Worm (Caenorhabditis elegans) whole organism, young adult: ENCODE data around the gene K08F11.1.

Source experiments
- B0019.2 ChIP-seq: fragments of 200-800 bp; sonication (Bioruptor generic); conservative IDR thresholded peaks from 2 replicates; pipeline ENCODE4 v1.3.6; 2022; ENCODE audit warnings: missing genetic modification reagents, missing genetic modification characterization, missing compliant biosample characterization
- F23B12.7 ChIP-seq: sonication (generic microtip); optimal IDR thresholded peaks from 2 replicates; lab custom pipeline; 2017; ENCODE audit warnings: missing genetic modification characterization, mild to moderate bottlenecking, missing compliant biosample characterization, antibody characterized with exemption, moderate library complexity; ENCODE audit not compliant: insufficient read depth
- F37B4.10 ChIP-seq: fragments of 200-800 bp; sonication (Bioruptor generic); IDR thresholded peaks from 2 replicates; pipeline ENCODE4 v1.3.6; 2022; ENCODE audit warnings: missing genetic modification characterization, missing compliant biosample characterization
- F55B11.4 ChIP-seq: sonication (generic microtip); optimal IDR thresholded peaks from 2 replicates; lab custom pipeline; 2016; ENCODE audit warnings: missing compliant biosample characterization, missing genetic modification characterization, borderline replicate concordance; ENCODE audit not compliant: insufficient read depth
- F57A8.1 ChIP-seq: fragments of 200-800 bp; sonication (Bioruptor generic); optimal IDR thresholded peaks from 2 replicates; lab custom pipeline; 2018; ENCODE audit warnings: mild to moderate bottlenecking, missing genetic modification characterization, moderate library complexity, missing compliant biosample characterization
- F57C9.4 ChIP-seq: sonication (generic microtip); optimal IDR thresholded peaks from 2 replicates; lab custom pipeline; 2017; ENCODE audit warnings: mild to moderate bottlenecking, missing genetic modification characterization, missing compliant biosample characterization
- K11D2.4 ChIP-seq: fragments of 200-800 bp; sonication (Bioruptor generic); IDR thresholded peaks from 2 replicates; pipeline ENCODE4 v1.3.6; 2022; ENCODE audit warnings: missing genetic modification reagents, missing genetic modification characterization, missing compliant biosample characterization
- K12H6.12 ChIP-seq: fragments of 200-800 bp; sonication (Bioruptor generic); optimal IDR thresholded peaks from 2 replicates; lab custom pipeline; 2018; ENCODE audit warnings: mild to moderate bottlenecking, missing genetic modification characterization, missing compliant biosample characterization
- T07F8.4 ChIP-seq: sonication (generic microtip); optimal IDR thresholded peaks from 2 replicates; lab custom pipeline; 2016; ENCODE audit warnings: mild to moderate bottlenecking, missing genetic modification characterization, moderate library complexity, missing compliant biosample characterization
- Y53G8AR.9 ChIP-seq: fragments of 200-800 bp; sonication (Bioruptor generic); conservative IDR thresholded peaks from 2 replicates; pipeline ENCODE4 v1.3.6; 2022; ENCODE audit warnings: missing genetic modification reagents, missing genetic modification characterization, missing compliant biosample characterization
- Y56A3A.18 ChIP-seq: fragments of 200-800 bp; sonication (Bioruptor generic); IDR thresholded peaks from 2 replicates; pipeline ENCODE4 v1.3.6; 2022; ENCODE audit warnings: missing genetic modification reagents, missing genetic modification characterization, missing compliant biosample characterization
- Y79H2A.3 ChIP-seq: fragments of 200-800 bp; sonication (Bioruptor generic); conservative IDR thresholded peaks from 2 replicates; pipeline ENCODE4 v1.3.6; 2022; ENCODE audit warnings: missing genetic modification reagents, missing genetic modification characterization, missing compliant biosample characterization
- aptf-2 ChIP-seq: fragments of 200-800 bp; sonication (Bioruptor generic); conservative IDR thresholded peaks from 2 replicates; pipeline ENCODE4 v1.3.6; 2022; ENCODE audit warnings: missing genetic modification reagents, missing genetic modification characterization, missing compliant biosample characterization
- athp-1 ChIP-seq: sonication (generic microtip); optimal IDR thresholded peaks from 2 replicates; lab custom pipeline; 2017; ENCODE audit warnings: mild to moderate bottlenecking, missing genetic modification characterization, missing compliant biosample characterization
- attf-5 ChIP-seq: fragments of 200-800 bp; sonication (Bioruptor generic); optimal IDR thresholded peaks from 2 replicates; lab custom pipeline; 2018; ENCODE audit warnings: mild to moderate bottlenecking, missing genetic modification characterization, missing compliant biosample characterization
- bed-2 ChIP-seq: fragments of 200-800 bp; sonication (Bioruptor generic); IDR thresholded peaks from 2 replicates; pipeline ENCODE4 v1.3.6; 2022; ENCODE audit warnings: missing genetic modification reagents, missing genetic modification characterization, missing compliant biosample characterization
- ceh-100 ChIP-seq: fragments of 200-800 bp; sonication (Bioruptor generic); IDR thresholded peaks from 2 replicates; pipeline ENCODE4 v1.3.6; 2022; ENCODE audit warnings: missing genetic modification reagents, missing genetic modification characterization, missing compliant biosample characterization
- ceh-79 ChIP-seq: sonication (generic microtip); optimal IDR thresholded peaks from 2 replicates; lab custom pipeline; 2017; ENCODE audit warnings: mild to moderate bottlenecking, missing genetic modification characterization, missing compliant biosample characterization
- ceh-91 ChIP-seq: fragments of 200-800 bp; sonication (Bioruptor generic); IDR thresholded peaks from 2 replicates; pipeline ENCODE4 v1.3.6; 2022; ENCODE audit warnings: missing genetic modification reagents, missing genetic modification characterization, missing compliant biosample characterization
- efl-1 ChIP-seq: fragments of 150-350 bp; optimal IDR thresholded peaks from 2 replicates; lab custom pipeline; 2014; ENCODE audit warnings: missing biosample characterization, missing genetic modification reagents, missing genetic modification characterization
- egl-44 ChIP-seq: fragments of 200-800 bp; sonication (Bioruptor generic); IDR thresholded peaks from 2 replicates; pipeline ENCODE4 v1.3.6; 2022; ENCODE audit warnings: missing genetic modification reagents, missing genetic modification characterization, missing compliant biosample characterization
- egrh-3 ChIP-seq: fragments of 200-800 bp; sonication (Bioruptor generic); IDR thresholded peaks from 2 replicates; pipeline ENCODE4 v1.3.6; 2022; ENCODE audit warnings: missing genetic modification reagents, missing genetic modification characterization, missing compliant biosample characterization
- ekl-4 ChIP-seq: fragments of 200-800 bp; sonication (Bioruptor generic); IDR thresholded peaks from 2 replicates; pipeline ENCODE4 v1.3.6; 2022; ENCODE audit warnings: missing genetic modification reagents, missing genetic modification characterization, missing compliant biosample characterization
- fkh-3 ChIP-seq: sonication (generic microtip); optimal IDR thresholded peaks from 2 replicates; lab custom pipeline; 2016; ENCODE audit warnings: mild to moderate bottlenecking, missing genetic modification characterization, missing compliant biosample characterization
- hlh-26 ChIP-seq: fragments of 200-800 bp; sonication (Bioruptor generic); conservative IDR thresholded peaks from 2 replicates; pipeline ENCODE4 v1.3.6; 2022; ENCODE audit warnings: missing genetic modification reagents, missing genetic modification characterization, missing compliant biosample characterization
- hmg-1.2 ChIP-seq: fragments of 200-800 bp; sonication (Bioruptor generic); IDR thresholded peaks from 2 replicates; pipeline ENCODE4 v1.3.6; 2022; ENCODE audit warnings: missing genetic modification reagents, missing genetic modification characterization, missing compliant biosample characterization
- hmg-20 ChIP-seq: fragments of 200-800 bp; sonication (Bioruptor generic); IDR thresholded peaks from 2 replicates; pipeline ENCODE4 v1.3.6; 2022; ENCODE audit warnings: missing genetic modification reagents, missing genetic modification characterization, missing compliant biosample characterization
- hrde-1 ChIP-seq: sonication (generic microtip); optimal IDR thresholded peaks from 2 replicates; lab custom pipeline; 2016; ENCODE audit warnings: missing genetic modification characterization, mild to moderate bottlenecking, missing compliant biosample characterization, moderate library complexity, missing genotype, missing genetic modification reagents, borderline replicate concordance
- lag-1 ChIP-seq: fragments of 200-800 bp; sonication (Bioruptor generic); IDR thresholded peaks from 2 replicates; pipeline ENCODE4 v1.3.6; 2022; ENCODE audit warnings: missing genetic modification reagents, missing genetic modification characterization, missing compliant biosample characterization
- let-607 ChIP-seq, 2 experiments: fragments of 200-800 bp in 1 of 2; sonication (Bioruptor generic) in 1 of 2; sonication (generic microtip) in 1 of 2; optimal IDR thresholded peaks; 2 replicates each; lab custom pipeline; 2016 to 2018; ENCODE audit warnings: mild to moderate bottlenecking in 2 of 2, missing compliant biosample characterization in 2 of 2, missing genetic modification characterization in 2 of 2, moderate library complexity in 2 of 2, missing genotype in 1 of 2
- lir-1 ChIP-seq: fragments of 200-800 bp; sonication (Bioruptor generic); conservative IDR thresholded peaks from 2 replicates; pipeline ENCODE4 v1.3.6; 2022; ENCODE audit warnings: missing genetic modification reagents, missing genetic modification characterization, missing compliant biosample characterization
- lsl-1 ChIP-seq: fragments of 200-800 bp; sonication (Bioruptor generic); optimal IDR thresholded peaks from 2 replicates; lab custom pipeline; 2018; ENCODE audit warnings: mild to moderate bottlenecking, missing genetic modification characterization, moderate library complexity, missing compliant biosample characterization
- madf-10 ChIP-seq: sonication (generic microtip); optimal IDR thresholded peaks from 2 replicates; lab custom pipeline; 2016; ENCODE audit warnings: mild to moderate bottlenecking, missing genetic modification characterization, missing compliant biosample characterization
- mes-4 ChIP-seq: sonication (generic microtip); optimal IDR thresholded peaks from 2 replicates; lab custom pipeline; 2016; ENCODE audit warnings: missing genotype, missing genetic modification characterization, missing compliant biosample characterization
- nfyb-1 ChIP-seq: fragments of 200-800 bp; sonication (Bioruptor generic); IDR thresholded peaks from 2 replicates; pipeline ENCODE4 v1.3.6; 2022; ENCODE audit warnings: missing genetic modification reagents, missing genetic modification characterization, missing compliant biosample characterization
- nhr-27 ChIP-seq: fragments of 200-800 bp; sonication (Bioruptor generic); optimal IDR thresholded peaks from 2 replicates; lab custom pipeline; 2018; ENCODE audit warnings: mild to moderate bottlenecking, missing genetic modification characterization, moderate library complexity, missing compliant biosample characterization
- repo-1 ChIP-seq: sonication (generic microtip); optimal IDR thresholded peaks from 2 replicates; lab custom pipeline; 2017; ENCODE audit warnings: mild to moderate bottlenecking, missing genetic modification characterization, missing compliant biosample characterization
- snpc-1.1 ChIP-seq: sonication (generic microtip); optimal IDR thresholded peaks from 2 replicates; lab custom pipeline; 2017; ENCODE audit warnings: missing genetic modification characterization, mild to moderate bottlenecking, missing compliant biosample characterization, antibody characterized with exemption, moderate library complexity, missing genotype, missing genetic modification reagents; ENCODE audit not compliant: insufficient read depth
- snpc-3.4 ChIP-seq: sonication (generic microtip); optimal IDR thresholded peaks from 2 replicates; lab custom pipeline; 2017; ENCODE audit warnings: missing genetic modification characterization, mild to moderate bottlenecking, missing compliant biosample characterization, antibody characterized with exemption, moderate library complexity, missing genotype, missing genetic modification reagents
- somi-1 ChIP-seq: fragments of 200-800 bp; sonication (Bioruptor generic); optimal IDR thresholded peaks from 2 replicates; lab custom pipeline; 2018; ENCODE audit warnings: mild to moderate bottlenecking, missing genetic modification characterization, missing compliant biosample characterization
- tbp1 ChIP-seq: fragments of 200-800 bp; sonication (Bioruptor generic); optimal IDR thresholded peaks from 2 replicates; lab custom pipeline; 2018; ENCODE audit warnings: mild to moderate bottlenecking, missing genetic modification characterization, missing compliant biosample characterization
- tbx-9 ChIP-seq: sonication (generic microtip); optimal IDR thresholded peaks from 2 replicates; lab custom pipeline; 2016; ENCODE audit warnings: borderline replicate concordance, missing genetic modification characterization, inconsistent platforms, missing compliant biosample characterization
- xnd-1 ChIP-seq: sonication (generic microtip); optimal IDR thresholded peaks from 2 replicates; lab custom pipeline; 2016; ENCODE audit warnings: missing genotype, missing genetic modification reagents, missing genetic modification characterization, missing compliant biosample characterization
- ztf-18 ChIP-seq: sonication (generic microtip); optimal IDR thresholded peaks from 2 replicates; lab custom pipeline; 2016; ENCODE audit warnings: missing genotype, mild to moderate bottlenecking, missing genetic modification characterization, missing compliant biosample characterization
- ztf-26 ChIP-seq: sonication (generic microtip); optimal IDR thresholded peaks from 2 replicates; lab custom pipeline; 2017; ENCODE audit warnings: missing genetic modification characterization, missing compliant biosample characterization
- ztf-28 ChIP-seq: fragments of 200-800 bp; sonication (Bioruptor generic); IDR thresholded peaks from 2 replicates; pipeline ENCODE4 v1.3.6; 2022; ENCODE audit warnings: missing genetic modification reagents, missing genetic modification characterization, missing compliant biosample characterization
- ztf-6 ChIP-seq: fragments of 200-800 bp; sonication (Bioruptor generic); IDR thresholded peaks from 2 replicates; pipeline ENCODE4 v1.3.6; 2022; ENCODE audit warnings: missing genetic modification reagents, missing genetic modification characterization, missing compliant biosample characterization

The K08F11.1 gene

ce11 chrIV:4760378-4761084, 35.9 kb downstream of the K08F11.1 start, which contains the start of the genes memi-1 and cyp-31A3 (continued):
- TF ChIP-seq Y53G8AR.9 (GFP tag; lab: Robert Waterston, UW): no peak; the same call in 1 of the 2 replicates
- TF ChIP-seq snpc-3.4 (tag; lab: Kevin White, UChicago): peak; percentile 81
- TF ChIP-seq lsl-1 (GFP tag; lab: Kevin White, UChicago): peak; percentile 94
- TF ChIP-seq let-607 (tag; optimal IDR thresholded peaks at IDR 0.05; lab: Kevin White, UChicago): no peak
- TF ChIP-seq lag-1 (GFP tag; lab: Robert Waterston, UW): no peak
- peak; percentile 86 for TF ChIP-seq xnd-1 (tag; lab: Kevin White, UChicago)
- no peak for TF ChIP-seq F55B11.4 (tag; lab: Kevin White, UChicago)
- TF ChIP-seq snpc-1.1 (tag; lab: Kevin White, UChicago): peak; percentile 46
- no peak for TF ChIP-seq ztf-26 (tag; lab: Kevin White, UChicago)
- TF ChIP-seq ekl-4 (GFP tag; lab: Robert Waterston, UW): peak; percentile 75
- no peak; the same call in 1 of the 2 replicates for TF ChIP-seq B0019.2 (GFP tag; lab: Robert Waterston, UW)
- no peak for TF ChIP-seq attf-5 (GFP tag; lab: Kevin White, UChicago)
- TF ChIP-seq efl-1 (GFP tag; lab: Kevin White, UChicago): peak; percentile 32
- no peak for TF ChIP-seq F37B4.10 (GFP tag; lab: Robert Waterston, UW)
- TF ChIP-seq Y79H2A.3: no peak
- no peak for TF ChIP-seq hrde-1 (tag; lab: Kevin White, UChicago)
- TF ChIP-seq tbx-9 (tag; lab: Kevin White, UChicago): no peak
- no peak for TF ChIP-seq madf-10 (tag; lab: Kevin White, UChicago)
- no peak for TF ChIP-seq athp-1
- no peak for TF ChIP-seq T07F8.4 (tag; lab: Kevin White, UChicago)
- no peak for TF ChIP-seq nfyb-1
- no peak for TF ChIP-seq mes-4 (tag; lab: Kevin White, UChicago)
- no peak for TF ChIP-seq F57C9.4 (tag; lab: Kevin White, UChicago)
- no peak for TF ChIP-seq F23B12.7 (tag; lab: Kevin White, UChicago)
- TF ChIP-seq hlh-26 (GFP tag; lab: Robert Waterston, UW): no peak
- 0 out of 2 replicates have a peak, but pooled peaks have one; percentile 20 for TF ChIP-seq hmg-1.2
- TF ChIP-seq repo-1 (tag; lab: Kevin White, UChicago): no peak
- no peak for TF ChIP-seq K11D2.4 (GFP tag; lab: Robert Waterston, UW)
- TF ChIP-seq K12H6.12: no peak
- no peak for TF ChIP-seq somi-1 (GFP tag; lab: Kevin White, UChicago)
- no peak for TF ChIP-seq fkh-3 (tag; lab: Kevin White, UChicago)
- no peak for TF ChIP-seq ztf-18
- no peak for TF ChIP-seq bed-2 (GFP tag; lab: Robert Waterston, UW)
- TF ChIP-seq egrh-3 (GFP tag; lab: Robert Waterston, UW): no peak
- no peak for TF ChIP-seq Y56A3A.18 (GFP tag; lab: Robert Waterston, UW)
- no peak for TF ChIP-seq ceh-100 (GFP tag; lab: Robert Waterston, UW)
- peak; percentile 37 for TF ChIP-seq tbp1
- TF ChIP-seq nhr-27 (tag; lab: Kevin White, UChicago): no peak
- TF ChIP-seq ceh-79 (tag; lab: Kevin White, UChicago): no peak
- no peak for TF ChIP-seq lir-1
- no peak for TF ChIP-seq egl-44
- no peak for TF ChIP-seq ztf-28
- TF ChIP-seq aptf-2 (GFP tag; lab: Robert Waterston, UW): no peak
- TF ChIP-seq ztf-6 (GFP tag; lab: Robert Waterston, UW): no peak
- peak; percentile 77 for TF ChIP-seq ceh-91 (GFP tag; lab: Robert Waterston, UW)
- no peak for TF ChIP-seq hmg-20
- no peak for TF ChIP-seq F57A8.1 (GFP tag; lab: Kevin White, UChicago)
